Worm (Caenorhabditis elegans): ENCODE results near the gene T08D10.5.
A peak's percentile ranks its signal among the peaks of the same experiment; 100 is the strongest.

Gene T08D10.5

ce11 chrX:11938826-11939225 is 18.5 kb upstream of the T08D10.5 start, which contains the start of gene F55G7.5:
Gene F55G7.5, minus strand, starts transcription at chrX:11938926.
- TF ChIP-seq mls-2 (tag; optimal IDR thresholded peaks at IDR 0.05) = no peak
- TF ChIP-seq elt-1 (tag; optimal IDR thresholded peaks at IDR 0.05; ENCODE audit: borderline replicate concordance, insufficient read depth) = no peak
- no peak for TF ChIP-seq lin-32 (GFP tag; optimal IDR thresholded peaks at IDR 0.05)
- TF ChIP-seq ces-1 (GFP tag; optimal IDR thresholded peaks at IDR 0.05) = no peak
- TF ChIP-seq elt-3 (tag; optimal IDR thresholded peaks at IDR 0.05) = no peak
- no peak for TF ChIP-seq ceh-39 (tag; optimal IDR thresholded peaks at IDR 0.05)
- no peak for TF ChIP-seq bed-3 (GFP tag; optimal IDR thresholded peaks at IDR 0.05)
- TF ChIP-seq unc-62 (GFP tag; optimal IDR thresholded peaks at IDR 0.05) = no peak
- TF ChIP-seq M03D4.4 (tag; optimal IDR thresholded peaks at IDR 0.05) = no peak
- no peak for TF ChIP-seq flh-1 (GFP tag; optimal IDR thresholded peaks at IDR 0.05)
- TF ChIP-seq sptf-1 (tag; optimal IDR thresholded peaks at IDR 0.05) = no peak
- no peak for TF ChIP-seq lin-13 (tag; optimal IDR thresholded peaks at IDR 0.05)
- TF ChIP-seq zip-8 (tag; optimal IDR thresholded peaks at IDR 0.05) = no peak
- TF ChIP-seq lsy-2 (tag; optimal IDR thresholded peaks at IDR 0.05) = no peak
- TF ChIP-seq cnd-1 (tag; optimal IDR thresholded peaks at IDR 0.05) = no peak
- no peak for TF ChIP-seq snpc-4 (tag; optimal IDR thresholded peaks at IDR 0.05)
- TF ChIP-seq sem-2 (GFP tag; optimal IDR thresholded peaks at IDR 0.05) = no peak

DNA sequence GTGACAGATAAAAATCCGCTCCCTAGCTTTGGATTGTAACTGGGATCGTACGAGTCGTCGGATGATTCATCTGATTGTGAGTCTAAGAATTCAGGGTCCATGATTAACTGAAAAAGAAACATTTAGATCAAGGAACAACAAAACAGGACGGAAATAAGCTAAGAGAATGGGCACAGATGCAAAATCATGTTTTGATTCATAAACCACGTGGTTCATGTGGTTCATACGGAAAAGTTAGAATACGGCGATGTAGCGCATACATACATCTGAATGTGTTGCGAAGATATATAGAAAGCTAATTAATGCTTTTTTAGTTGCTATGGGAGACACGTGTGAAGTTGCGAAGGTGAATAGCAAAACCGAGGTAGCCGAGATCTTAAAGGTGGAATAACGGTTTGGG is 15.4 kb upstream of the T08D10.5 start, which contains the start of gene F55G7.3:
Gene F55G7.3 (minus strand): TSS at position 101 of the 400 bp plus-strand sequence.
- no peak for TF ChIP-seq sem-2 (GFP tag; optimal IDR thresholded peaks at IDR 0.05)
- no peak for TF ChIP-seq bed-3 (GFP tag; optimal IDR thresholded peaks at IDR 0.05)
- no peak for TF ChIP-seq ham-2 (GFP tag; optimal IDR thresholded peaks at IDR 0.05)
- no peak for TF ChIP-seq ceh-43 (GFP tag; optimal IDR thresholded peaks at IDR 0.05)

DNA sequence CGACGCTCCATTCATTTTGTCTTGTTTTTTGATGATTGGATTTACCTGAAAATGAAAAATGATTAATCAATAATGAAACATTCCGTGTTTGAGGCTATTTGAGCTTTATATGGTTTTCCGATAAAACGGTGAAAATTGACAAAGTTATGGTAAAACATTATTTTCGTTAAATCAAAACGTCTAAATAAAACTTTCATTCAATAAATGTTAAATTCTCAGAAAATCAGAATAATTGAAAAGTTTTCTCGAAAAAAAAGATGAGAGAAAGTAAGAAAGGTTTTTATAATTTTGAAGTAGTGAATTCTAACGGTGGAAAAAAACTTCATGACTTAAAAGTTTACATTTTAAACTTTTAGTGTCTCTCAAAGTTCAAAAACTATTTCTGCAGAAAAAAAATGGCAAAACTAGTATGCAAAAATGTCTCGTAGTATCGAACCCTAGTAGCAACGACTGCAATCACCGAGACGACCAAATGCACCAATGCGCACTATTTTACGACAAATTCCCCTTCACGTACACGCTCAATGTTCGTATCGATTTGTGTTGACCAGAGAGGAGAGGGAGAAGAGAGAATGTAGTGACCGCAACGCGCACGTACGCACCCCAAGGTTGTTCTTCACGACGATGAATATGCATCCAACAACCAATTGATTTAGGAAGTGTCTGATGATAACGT is 10.4 kb upstream of the T08D10.5 start, which contains the start of gene nfya-1:
Gene nfya-1 (minus strand): TSS at position 51 of the 676 bp plus-strand sequence.
- TF ChIP-seq ceh-39 (tag; optimal IDR thresholded peaks at IDR 0.05) = peak; percentile 59
- peak; percentile 32 for TF ChIP-seq lin-13 (tag; optimal IDR thresholded peaks at IDR 0.05)
- no peak for TF ChIP-seq nhr-2 (tag; optimal IDR thresholded peaks at IDR 0.05)
- no peak for TF ChIP-seq zip-8 (tag; optimal IDR thresholded peaks at IDR 0.05)
- peak; percentile 28 for TF ChIP-seq pha-4 (tag; optimal IDR thresholded peaks at IDR 0.05)
- no peak for TF ChIP-seq flh-1 (GFP tag; optimal IDR thresholded peaks at IDR 0.05)
- TF ChIP-seq mep-1 (tag; optimal IDR thresholded peaks at IDR 0.05) = peak; percentile 38
- peak; percentile 44 for TF ChIP-seq ces-1 (GFP tag; optimal IDR thresholded peaks at IDR 0.05)
- no peak for TF ChIP-seq tbx-8 (GFP tag; optimal IDR thresholded peaks at IDR 0.05)
- peak; percentile 62 for TF ChIP-seq hlh-1 (tag; optimal IDR thresholded peaks at IDR 0.05)

ce11 chrX:11948184-11948894 is 9.0 kb upstream of the T08D10.5 start, which contains the start of gene lsd-1:
Gene lsd-1, plus strand, starts transcription at chrX:11948844.
- TF ChIP-seq ztf-11 (tag; optimal IDR thresholded peaks at IDR 0.05) (no peak), tbx-8 (GFP tag; optimal IDR thresholded peaks at IDR 0.05) (no peak), mep-1 (tag; optimal IDR thresholded peaks at IDR 0.05) (peak; percentile 29), pha-4 (tag; optimal IDR thresholded peaks at IDR 0.05) (peak; percentile 1), unc-62 (GFP tag; optimal IDR thresholded peaks at IDR 0.05) (no peak), ceh-39 (tag; optimal IDR thresholded peaks at IDR 0.05) (peak; percentile 32), nhr-28 (tag; optimal IDR thresholded peaks at IDR 0.05) (no peak), sptf-1 (tag; optimal IDR thresholded peaks at IDR 0.05) (no peak), cnd-1 (tag; optimal IDR thresholded peaks at IDR 0.05) (peak; percentile 85), lin-13 (tag; optimal IDR thresholded peaks at IDR 0.05) (peak; percentile 3), snpc-4 (tag; optimal IDR thresholded peaks at IDR 0.05) (no peak), lin-32 (GFP tag; optimal IDR thresholded peaks at IDR 0.05) (peak; percentile 52)

- TF ChIP-seq nhr-2 (tag; optimal IDR thresholded peaks at IDR 0.05) (no peak), lsy-2 (tag; optimal IDR thresholded peaks at IDR 0.05) (no peak), elt-3 (tag; optimal IDR thresholded peaks at IDR 0.05) (no peak), lin-13 (tag; optimal IDR thresholded peaks at IDR 0.05) (no peak), hlh-1 (tag; optimal IDR thresholded peaks at IDR 0.05) (no peak), mab-5 (tag; optimal IDR thresholded peaks at IDR 0.05) (no peak), sptf-1 (tag; optimal IDR thresholded peaks at IDR 0.05) (no peak), lin-32 (GFP tag; optimal IDR thresholded peaks at IDR 0.05) (no peak), zip-8 (tag; optimal IDR thresholded peaks at IDR 0.05) (no peak), nhr-76 (tag; optimal IDR thresholded peaks at IDR 0.05) (no peak), bed-3 (GFP tag; optimal IDR thresholded peaks at IDR 0.05) (no peak), ces-1 (GFP tag; optimal IDR thresholded peaks at IDR 0.05) (no peak), cnd-1 (tag; optimal IDR thresholded peaks at IDR 0.05) (no peak), ceh-83 (GFP tag; optimal IDR thresholded peaks at IDR 0.05) (no peak), ham-2 (GFP tag; optimal IDR thresholded peaks at IDR 0.05) (no peak), flh-1 (GFP tag; optimal IDR thresholded peaks at IDR 0.05) (no peak), elt-1 (tag; optimal IDR thresholded peaks at IDR 0.05; ENCODE audit: borderline replicate concordance, insufficient read depth) (no peak), sem-2 (GFP tag; optimal IDR thresholded peaks at IDR 0.05) (no peak)
Measured at ce11 chrX:11952129-11952528, 5.2 kb upstream of the T08D10.5 start.
